Worm (Caenorhabditis elegans) whole organism, young adult: ENCODE measurements around the gene C03B1.10.
A peak's percentile ranks its signal among the peaks of the same experiment; 100 is the strongest.

Experiments used
- B0336.3 ChIP-seq: fragments of 200-800 bp; sonication (Bioruptor generic); IDR thresholded peaks from 2 replicates; pipeline ENCODE4 v1.3.6; 2022; ENCODE audit warnings: missing genetic modification characterization, missing compliant biosample characterization
- C06A6.2 ChIP-seq: fragments of 200-800 bp; sonication (Bioruptor generic); conservative IDR thresholded peaks from 2 replicates; pipeline ENCODE4 v1.3.6; 2022; ENCODE audit warnings: missing genetic modification characterization, missing compliant biosample characterization
- F22D6.2 ChIP-seq: sonication (generic microtip); optimal IDR thresholded peaks from 2 replicates; lab custom pipeline; 2016; ENCODE audit warnings: mild to moderate bottlenecking, missing genetic modification characterization, missing compliant biosample characterization
- F23B12.7 ChIP-seq: sonication (generic microtip); optimal IDR thresholded peaks from 2 replicates; lab custom pipeline; 2017; ENCODE audit warnings: missing genetic modification characterization, mild to moderate bottlenecking, missing compliant biosample characterization, antibody characterized with exemption, moderate library complexity; ENCODE audit not compliant: insufficient read depth
- F39B2.1 ChIP-seq: fragments of 200-800 bp; sonication (Bioruptor generic); IDR thresholded peaks from 2 replicates; pipeline ENCODE4 v1.3.6; 2022; ENCODE audit warnings: missing genetic modification reagents, missing genetic modification characterization, missing compliant biosample characterization
- F52B5.7 ChIP-seq: sonication (generic microtip); optimal IDR thresholded peaks from 2 replicates; lab custom pipeline; 2016; ENCODE audit warnings: mild to moderate bottlenecking, missing genetic modification characterization, missing compliant biosample characterization
- F55B11.4 ChIP-seq: sonication (generic microtip); optimal IDR thresholded peaks from 2 replicates; lab custom pipeline; 2016; ENCODE audit warnings: missing compliant biosample characterization, missing genetic modification characterization, borderline replicate concordance; ENCODE audit not compliant: insufficient read depth
- Y67H2A.10 ChIP-seq: fragments of 200-800 bp; sonication (Bioruptor generic); conservative IDR thresholded peaks from 2 replicates; pipeline ENCODE4 v1.3.6; 2022; ENCODE audit warnings: missing genetic modification reagents, missing genetic modification characterization, missing compliant biosample characterization
- akir-1 ChIP-seq: fragments of 200-800 bp; sonication (Bioruptor generic); optimal IDR thresholded peaks from 2 replicates; lab custom pipeline; 2018; ENCODE audit warnings: mild to moderate bottlenecking, missing genetic modification characterization, moderate library complexity, missing compliant biosample characterization
- atf-7 ChIP-seq: sonication (generic microtip); optimal IDR thresholded peaks from 2 replicates; lab custom pipeline; 2017; ENCODE audit warnings: mild to moderate bottlenecking, missing genetic modification characterization, missing compliant biosample characterization
- attf-3 ChIP-seq: fragments of 200-800 bp; sonication (Bioruptor generic); conservative IDR thresholded peaks from 2 replicates; pipeline ENCODE4 v1.3.6; 2022; ENCODE audit warnings: missing genetic modification reagents, missing genetic modification characterization, missing compliant biosample characterization
- attf-6 ChIP-seq: fragments of 200-800 bp; sonication (Bioruptor generic); IDR thresholded peaks from 2 replicates; pipeline ENCODE4 v1.3.6; 2022; ENCODE audit warnings: missing genetic modification reagents, missing genetic modification characterization, missing compliant biosample characterization
- bed-1 ChIP-seq: fragments of 200-800 bp; sonication (Bioruptor generic); IDR thresholded peaks from 2 replicates; pipeline ENCODE4 v1.3.6; 2022; ENCODE audit warnings: missing genetic modification reagents, missing genetic modification characterization, missing compliant biosample characterization
- ceh-79 ChIP-seq: sonication (generic microtip); optimal IDR thresholded peaks from 2 replicates; lab custom pipeline; 2017; ENCODE audit warnings: mild to moderate bottlenecking, missing genetic modification characterization, missing compliant biosample characterization
- egl-18 ChIP-seq: fragments of 200-800 bp; sonication (Bioruptor generic); IDR thresholded peaks from 2 replicates; pipeline ENCODE4 v1.3.6; 2022; ENCODE audit warnings: missing genetic modification reagents, missing genetic modification characterization, missing compliant biosample characterization
- egrh-3 ChIP-seq: fragments of 200-800 bp; sonication (Bioruptor generic); IDR thresholded peaks from 2 replicates; pipeline ENCODE4 v1.3.6; 2022; ENCODE audit warnings: missing genetic modification reagents, missing genetic modification characterization, missing compliant biosample characterization
- ets-4 ChIP-seq: fragments of 200-800 bp; sonication (Bioruptor generic); optimal IDR thresholded peaks from 2 replicates; lab custom pipeline; 2018; ENCODE audit warnings: mild to moderate bottlenecking, missing genetic modification characterization, missing compliant biosample characterization
- fkh-3 ChIP-seq: sonication (generic microtip); optimal IDR thresholded peaks from 2 replicates; lab custom pipeline; 2016; ENCODE audit warnings: mild to moderate bottlenecking, missing genetic modification characterization, missing compliant biosample characterization
- gei-17 ChIP-seq: fragments of 200-800 bp; sonication (Bioruptor generic); optimal IDR thresholded peaks from 2 replicates; lab custom pipeline; 2018; ENCODE audit warnings: mild to moderate bottlenecking, missing genetic modification characterization, missing compliant biosample characterization
- hsf-1 ChIP-seq: fragments of 200-800 bp; sonication (Bioruptor generic); IDR thresholded peaks from 2 replicates; pipeline ENCODE4 v1.3.6; 2022; ENCODE audit warnings: missing genetic modification reagents, missing genetic modification characterization, missing compliant biosample characterization
- lin-26 ChIP-seq: fragments of 200-800 bp; sonication (Bioruptor generic); IDR thresholded peaks from 2 replicates; pipeline ENCODE4 v1.3.6; 2022; ENCODE audit warnings: missing genetic modification reagents, missing genetic modification characterization, missing compliant biosample characterization
- lin-40 ChIP-seq: sonication (generic microtip); optimal IDR thresholded peaks from 2 replicates; lab custom pipeline; 2016; ENCODE audit warnings: missing genetic modification characterization, mild to moderate bottlenecking, missing compliant biosample characterization, missing genotype, missing genetic modification reagents
- lir-1 ChIP-seq: fragments of 200-800 bp; sonication (Bioruptor generic); conservative IDR thresholded peaks from 2 replicates; pipeline ENCODE4 v1.3.6; 2022; ENCODE audit warnings: missing genetic modification reagents, missing genetic modification characterization, missing compliant biosample characterization
- lsy-27 ChIP-seq: sonication (generic microtip); optimal IDR thresholded peaks from 2 replicates; lab custom pipeline; 2017; ENCODE audit warnings: missing genetic modification characterization, mild to moderate bottlenecking, missing compliant biosample characterization, antibody characterized with exemption, missing genotype, borderline replicate concordance; ENCODE audit not compliant: insufficient read depth
- madf-6 ChIP-seq: fragments of 200-800 bp; sonication (Bioruptor generic); IDR thresholded peaks from 2 replicates; pipeline ENCODE4 v1.3.6; 2022; ENCODE audit warnings: missing genetic modification reagents, missing genetic modification characterization, missing compliant biosample characterization
- madf-8 ChIP-seq: fragments of 200-800 bp; sonication (Bioruptor generic); conservative IDR thresholded peaks from 2 replicates; pipeline ENCODE4 v1.3.6; 2022; ENCODE audit warnings: missing genetic modification reagents, missing genetic modification characterization, missing compliant biosample characterization
- mel-28 ChIP-seq: sonication (generic microtip); optimal IDR thresholded peaks from 2 replicates; lab custom pipeline; 2016; ENCODE audit warnings: borderline replicate concordance, mild to moderate bottlenecking, missing genetic modification characterization, missing compliant biosample characterization
- nhr-120 ChIP-seq: fragments of 200-800 bp; sonication (Bioruptor generic); IDR thresholded peaks from 2 replicates; pipeline ENCODE4 v1.3.6; 2022; ENCODE audit warnings: missing genetic modification characterization, missing compliant biosample characterization
- nhr-27 ChIP-seq: fragments of 200-800 bp; sonication (Bioruptor generic); optimal IDR thresholded peaks from 2 replicates; lab custom pipeline; 2018; ENCODE audit warnings: mild to moderate bottlenecking, missing genetic modification characterization, moderate library complexity, missing compliant biosample characterization
- nhr-90 ChIP-seq: sonication (generic microtip); optimal IDR thresholded peaks from 2 replicates; lab custom pipeline; 2016; ENCODE audit warnings: missing genotype, mild to moderate bottlenecking, missing genetic modification characterization, missing compliant biosample characterization
- pbrm-1 ChIP-seq: fragments of 200-800 bp; sonication (Bioruptor generic); IDR thresholded peaks from 2 replicates; pipeline ENCODE4 v1.3.6; 2022; ENCODE audit warnings: missing genetic modification reagents, missing genetic modification characterization, missing compliant biosample characterization
- rcor-1 ChIP-seq: fragments of 200-800 bp; sonication (Bioruptor generic); IDR thresholded peaks from 2 replicates; pipeline ENCODE4 v1.3.6; 2022; ENCODE audit warnings: missing genetic modification reagents, missing genetic modification characterization, missing compliant biosample characterization
- sea-2 ChIP-seq: fragments of 200-800 bp; sonication (Bioruptor generic); IDR thresholded peaks from 2 replicates; pipeline ENCODE4 v1.3.6; 2022; ENCODE audit warnings: missing genetic modification characterization, missing compliant biosample characterization
- snpc-1.3 ChIP-seq: sonication (generic microtip); optimal IDR thresholded peaks from 2 replicates; lab custom pipeline; 2017; ENCODE audit warnings: missing genetic modification characterization, mild to moderate bottlenecking, missing compliant biosample characterization, antibody characterized with exemption, moderate library complexity, missing genotype, missing genetic modification reagents; ENCODE audit not compliant: insufficient read depth
- sptf-2 ChIP-seq: fragments of 200-800 bp; sonication (Bioruptor generic); optimal IDR thresholded peaks from 2 replicates; lab custom pipeline; 2018; ENCODE audit warnings: mild to moderate bottlenecking, missing genetic modification characterization, missing compliant biosample characterization
- unc-62 ChIP-seq: fragments of 150-350 bp; optimal IDR thresholded peaks from 2 replicates; lab custom pipeline; 2014; ENCODE audit warnings: missing biosample characterization, missing genetic modification reagents, missing genetic modification characterization
- zfh-2 ChIP-seq: fragments of 200-800 bp; sonication (Bioruptor generic); conservative IDR thresholded peaks from 2 replicates; pipeline ENCODE4 v1.3.6; 2022; ENCODE audit warnings: missing genetic modification reagents, missing genetic modification characterization, missing compliant biosample characterization
- ztf-3 ChIP-seq: fragments of 200-800 bp; sonication (Bioruptor generic); optimal IDR thresholded peaks from 2 replicates; lab custom pipeline; 2018; ENCODE audit warnings: mild to moderate bottlenecking, missing genetic modification characterization, missing compliant biosample characterization

The C03B1.10 gene

DNA sequence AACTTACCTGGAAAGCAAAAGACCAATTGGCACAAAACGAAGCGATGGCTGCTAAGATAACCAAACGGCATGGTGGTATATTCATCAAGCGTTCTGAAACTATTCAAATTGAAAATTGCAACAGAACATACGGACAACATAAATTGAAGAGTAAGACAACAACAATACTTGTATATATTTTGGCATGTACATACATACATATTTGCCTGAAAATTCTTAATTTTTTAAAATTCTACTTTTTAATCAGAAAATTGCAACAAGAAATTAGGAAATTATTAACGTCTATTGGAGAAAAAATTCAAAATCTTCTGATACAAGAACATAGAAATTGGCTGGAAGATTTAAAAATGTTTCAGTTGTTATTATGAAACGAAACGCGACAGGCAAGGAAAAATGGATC lies 19.7 kb downstream of the C03B1.10 start, which contains the start of gene C03B1.13:
Gene C03B1.13 (minus strand): TSS at position 101 of the 400 bp plus-strand sequence.
- no peak for TF ChIP-seq unc-62 (GFP tag; lab: Kevin White, UChicago)
- no peak for TF ChIP-seq nhr-120
- TF ChIP-seq F52B5.7 (tag; lab: Kevin White, UChicago), result no peak

DNA sequence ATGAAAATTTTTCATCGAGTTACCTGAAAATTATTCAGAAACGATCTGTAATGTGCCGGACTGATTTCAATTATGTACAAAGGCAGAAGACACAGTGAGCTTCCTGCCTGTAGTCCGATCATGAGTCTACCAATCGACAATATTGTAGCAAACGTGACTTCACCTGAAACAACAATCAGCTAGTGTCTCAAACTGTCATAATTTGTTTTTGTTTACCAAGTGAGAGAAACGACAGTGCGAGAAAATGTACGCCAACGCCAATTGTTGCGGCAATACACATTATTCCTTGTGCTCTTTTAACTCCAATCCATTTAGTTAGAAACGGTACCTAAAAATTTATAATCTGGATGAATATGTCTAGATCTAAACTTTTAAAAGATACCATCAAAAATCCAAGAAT lies 20.3 kb downstream of the C03B1.10 start:
- no peak for TF ChIP-seq ztf-3 (GFP tag; lab: Kevin White, UChicago)
- no peak for TF ChIP-seq F22D6.2 (tag; lab: Kevin White, UChicago)
- no peak for TF ChIP-seq nhr-90
- TF ChIP-seq lsy-27 (tag; lab: Kevin White, UChicago), result no peak
- no peak for TF ChIP-seq pbrm-1 (GFP tag; lab: Robert Waterston, UW)
- no peak for TF ChIP-seq lir-1 (GFP tag; lab: Robert Waterston, UW)
- no peak for TF ChIP-seq rcor-1 (GFP tag; lab: Robert Waterston, UW)
- TF ChIP-seq, all 124 proteins: peak for 0

ce11 chrX:6334602-6335001 lies 23.1 kb downstream of the C03B1.10 start:
- TF ChIP-seq hsf-1 (no peak), attf-6 (GFP tag; lab: Robert Waterston, UW) (no peak), atf-7 (tag; lab: Kevin White, UChicago) (no peak), fkh-3 (no peak), sea-2 (GFP tag; lab: Robert Waterston, UW) (no peak), bed-1 (no peak), lin-26 (0 out of 2 replicates have a peak, but pooled peaks have one; percentile 20), F39B2.1 (GFP tag; lab: Robert Waterston, UW) (no peak), F55B11.4 (tag; lab: Kevin White, UChicago) (no peak), ceh-79 (peak; percentile 16), egrh-3 (peak; percentile 58; the same call in 1 of the 2 replicates), madf-6 (no peak), zfh-2 (GFP tag; lab: Robert Waterston, UW) (peak; percentile 78), B0336.3 (GFP tag; lab: Robert Waterston, UW) (peak; percentile 29; the same call in 1 of the 2 replicates)
- TF ChIP-seq, all 124 proteins: peak for 5

- no peak for TF ChIP-seq madf-8 (GFP tag; lab: Robert Waterston, UW)
- TF ChIP-seq gei-17 (GFP tag; lab: Kevin White, UChicago), result no peak
- TF ChIP-seq egl-18 (GFP tag; lab: Robert Waterston, UW), result no peak
- no peak for TF ChIP-seq rcor-1 (GFP tag; lab: Robert Waterston, UW)
- no peak for TF ChIP-seq lin-40
- TF ChIP-seq C06A6.2 (GFP tag; lab: Robert Waterston, UW), result no peak
- no peak for TF ChIP-seq F23B12.7 (tag; lab: Kevin White, UChicago)
- TF ChIP-seq mel-28 (tag; lab: Kevin White, UChicago), result no peak
- TF ChIP-seq sptf-2, result no peak
- no peak for TF ChIP-seq nhr-27
- no peak for TF ChIP-seq ets-4 (GFP tag; lab: Kevin White, UChicago)
- TF ChIP-seq attf-3, result no peak
- TF ChIP-seq pbrm-1 (GFP tag; lab: Robert Waterston, UW), result no peak
- no peak for TF ChIP-seq snpc-1.3 (tag; lab: Kevin White, UChicago)
- no peak for TF ChIP-seq Y67H2A.10
- no peak for TF ChIP-seq akir-1 (GFP tag; lab: Kevin White, UChicago)
Measured at ce11 chrX:6333998-6334397, 23.7 kb downstream of the C03B1.10 start, which contains the start of gene col-171. TSS of gene col-171 (plus strand) at chrX:6334298.
